Worm (Caenorhabditis elegans) whole organism, L3 larva: ENCODE measurements around the gene tmed-4.
A peak's percentile ranks its signal among the peaks of the same experiment; 100 is the strongest.
"Not testable (repeated sequence)": the region's sequence is repeated elsewhere in the genome, so short reads cannot be mapped to it uniquely, and the experiment has no call there.

Experiments
- R02D3.7 ChIP-seq: fragments of 150-350 bp; optimal IDR thresholded peaks from 2 replicates; lab custom pipeline; 2014; ENCODE audit warnings: missing biosample characterization, missing genetic modification characterization
- ZK546.5 ChIP-seq: sonication (generic microtip); optimal IDR thresholded peaks from 2 replicates; lab custom pipeline; 2017; ENCODE audit warnings: missing biosample characterization, missing genetic modification characterization
- ama-1 ChIP-seq: fragments of 150-350 bp; optimal IDR thresholded peaks from 2 replicates; lab custom pipeline; 2018
- ceh-16 ChIP-seq: sonication (generic microtip); optimal IDR thresholded peaks from 2 replicates; lab custom pipeline; 2017; ENCODE audit warnings: missing biosample characterization, missing genetic modification characterization
- ceh-28 ChIP-seq: fragments of 150-350 bp; optimal IDR thresholded peaks from 2 replicates; lab custom pipeline; 2014; ENCODE audit warnings: missing biosample characterization, missing genetic modification reagents, missing genetic modification characterization
- ceh-82 ChIP-seq: fragments of 150-350 bp; optimal IDR thresholded peaks from 2 replicates; lab custom pipeline; 2014; ENCODE audit warnings: missing biosample characterization, missing genetic modification characterization
- ceh-9 ChIP-seq: sonication (generic microtip); optimal IDR thresholded peaks from 2 replicates; lab custom pipeline; 2018; ENCODE audit warnings: missing biosample characterization, missing genetic modification characterization
- egl-27 ChIP-seq: sonication (generic microtip); optimal IDR thresholded peaks from 4 replicates; lab custom pipeline; 2017; ENCODE audit warnings: missing biosample characterization, missing genetic modification reagents, missing genetic modification characterization
- eor-1 ChIP-seq, 2 experiments: fragments of 150-350 bp; optimal IDR thresholded peaks; 2 replicates each; lab custom pipeline; 2014 to 2018; ENCODE audit warnings: missing biosample characterization in 2 of 2, missing genetic modification characterization in 2 of 2
- fkh-10 ChIP-seq: sonication (generic microtip); optimal IDR thresholded peaks from 2 replicates; lab custom pipeline; 2017; ENCODE audit warnings: missing biosample characterization, missing genetic modification reagents, missing genetic modification characterization
- fkh-2 ChIP-seq: fragments of 150-350 bp; optimal IDR thresholded peaks from 2 replicates; lab custom pipeline; 2014; ENCODE audit warnings: missing biosample characterization, missing genetic modification reagents, missing genetic modification characterization
- fos-1 ChIP-seq: fragments of 150-350 bp; optimal IDR thresholded peaks from 2 replicates; lab custom pipeline; 2014; ENCODE audit warnings: missing biosample characterization, missing genetic modification characterization
- hmg-11 ChIP-seq: sonication (generic microtip); optimal IDR thresholded peaks from 2 replicates; lab custom pipeline; 2016; ENCODE audit warnings: missing genetic modification characterization, missing compliant biosample characterization
- jun-1 ChIP-seq: fragments of 150-350 bp; optimal IDR thresholded peaks from 2 replicates; lab custom pipeline; 2014; ENCODE audit warnings: missing biosample characterization, missing genetic modification reagents, missing genetic modification characterization
- lin-39 ChIP-seq: fragments of 150-350 bp; optimal IDR thresholded peaks from 2 replicates; lab custom pipeline; 2018; ENCODE audit warnings: missing biosample characterization, missing genetic modification reagents, missing genetic modification characterization
- lsy-12 ChIP-seq: sonication (generic microtip); optimal IDR thresholded peaks from 2 replicates; lab custom pipeline; 2016; ENCODE audit warnings: mild to moderate bottlenecking, missing genetic modification characterization, missing compliant biosample characterization
- mml-1 ChIP-seq: fragments of 150-350 bp; sonication (generic microtip); optimal IDR thresholded peaks from 3 replicates; lab custom pipeline; 2014; ENCODE audit warnings: missing biosample characterization, missing genetic modification characterization
- nfya-1 ChIP-seq: sonication (generic microtip); optimal IDR thresholded peaks from 2 replicates; lab custom pipeline; 2017; ENCODE audit warnings: missing genetic modification characterization, mild to moderate bottlenecking, missing compliant biosample characterization, antibody characterized with exemption, moderate library complexity; ENCODE audit not compliant: insufficient read depth
- nhr-12 ChIP-seq: fragments of 150-350 bp; optimal IDR thresholded peaks from 2 replicates; lab custom pipeline; 2014; ENCODE audit warnings: missing biosample characterization, missing genetic modification characterization
- nhr-23 ChIP-seq: fragments of 150-350 bp; optimal IDR thresholded peaks from 2 replicates; lab custom pipeline; 2014; ENCODE audit warnings: missing biosample characterization, missing genetic modification reagents, missing genetic modification characterization
- nhr-237 ChIP-seq: fragments of 150-350 bp; optimal IDR thresholded peaks from 2 replicates; lab custom pipeline; 2014; ENCODE audit warnings: missing biosample characterization, missing genetic modification characterization
- nhr-25 ChIP-seq: sonication (generic microtip); optimal IDR thresholded peaks from 2 replicates; lab custom pipeline; 2017; ENCODE audit warnings: missing biosample characterization, missing genetic modification characterization
- nhr-43 ChIP-seq: sonication (generic microtip); optimal IDR thresholded peaks from 2 replicates; lab custom pipeline; 2016; ENCODE audit warnings: mild to moderate bottlenecking, missing genetic modification characterization, missing compliant biosample characterization; ENCODE audit not compliant: poor library complexity, severe bottlenecking
- nhr-77 ChIP-seq: fragments of 150-350 bp; optimal IDR thresholded peaks from 2 replicates; lab custom pipeline; 2014; ENCODE audit warnings: missing biosample characterization, missing genetic modification characterization
- pha-4 ChIP-seq: fragments of 150-350 bp; optimal IDR thresholded peaks from 2 replicates; lab custom pipeline; 2014; ENCODE audit warnings: missing biosample characterization, missing genetic modification reagents, missing genetic modification characterization
- pqm-1 ChIP-seq: fragments of 150-350 bp; optimal IDR thresholded peaks from 2 replicates; lab custom pipeline; 2017; ENCODE audit warnings: missing biosample characterization, missing genetic modification characterization, inconsistent platforms
- sea-2 ChIP-seq: fragments of 150-350 bp; sonication (generic microtip); optimal IDR thresholded peaks from 4 replicates; lab custom pipeline; 2014; ENCODE audit warnings: missing biosample characterization, missing genetic modification reagents, missing genetic modification characterization
- skn-1 ChIP-seq: fragments of 150-350 bp; optimal IDR thresholded peaks from 2 replicates; lab custom pipeline; 2014; ENCODE audit warnings: missing biosample characterization, missing genetic modification characterization
- snpc-4 ChIP-seq: fragments of 150-350 bp; optimal IDR thresholded peaks from 2 replicates; lab custom pipeline; 2014; ENCODE audit warnings: missing biosample characterization, missing genetic modification characterization
- tbx-2 ChIP-seq: sonication (generic microtip); optimal IDR thresholded peaks from 2 replicates; lab custom pipeline; 2016; ENCODE audit warnings: mild to moderate bottlenecking, missing genetic modification characterization, missing compliant biosample characterization
- unc-39 ChIP-seq: sonication (generic microtip); optimal IDR thresholded peaks from 4 replicates; lab custom pipeline; 2017; ENCODE audit warnings: missing biosample characterization, missing genetic modification characterization
- unc-62 ChIP-seq: fragments of 150-350 bp; sonication (generic microtip); optimal IDR thresholded peaks from 4 replicates; lab custom pipeline; 2014; ENCODE audit warnings: missing biosample characterization, missing genetic modification reagents, missing genetic modification characterization
- ztf-4 ChIP-seq: fragments of 150-350 bp; optimal IDR thresholded peaks from 2 replicates; lab custom pipeline; 2014; ENCODE audit warnings: missing biosample characterization, missing genetic modification characterization

Gene tmed-4

ce11 chrV:19955171-19955570 lies 6.3 kb upstream of the tmed-4 start, which contains the start of gene abhd-3.1:
abhd-3.1 (plus strand) TSS chrV:19955488.
- TF ChIP-seq lsy-12 (tag; lab: Kevin White, UChicago) (no peak), jun-1 (tag; lab: Kevin White, UChicago) (no peak), hmg-11 (tag; lab: Kevin White, UChicago) (peak; percentile 23), pha-4 (tag; lab: Kevin White, UChicago) (peak; percentile 4), nhr-12 (tag; lab: Kevin White, UChicago) (no peak)
- TF ChIP-seq, all 47 proteins: peak for 2

DNA sequence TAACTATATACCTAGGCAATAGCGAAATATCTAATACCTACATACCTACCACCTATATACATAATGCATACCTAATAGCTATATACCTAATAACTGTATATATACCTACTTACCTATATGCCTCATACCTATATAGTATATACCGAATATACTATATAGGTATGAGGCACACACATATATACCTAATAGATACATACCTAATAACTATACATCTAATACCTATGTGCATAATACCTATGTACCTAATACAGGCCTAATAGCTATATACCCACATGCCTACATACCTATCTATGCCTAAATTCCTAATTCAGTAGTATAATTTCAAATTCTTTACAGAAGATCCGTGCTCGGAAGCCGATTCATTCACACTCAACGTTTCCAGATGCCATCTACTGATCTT lies 5.6 kb upstream of the tmed-4 start:
- TF ChIP-seq ceh-28 (no peak), nhr-25 (tag; lab: Kevin White, UChicago) (no peak), mml-1 (no peak), lin-39 (tag; lab: Kevin White, UChicago) (no peak), pqm-1 (tag; lab: Kevin White, UChicago) (no peak), ceh-16 (tag; lab: Kevin White, UChicago) (no peak)

- not testable (repeated sequence) for TF ChIP-seq sea-2 (GFP tag; lab: Kevin White, UChicago); nhr-43 (tag; lab: Kevin White, UChicago); fkh-10 (GFP tag; lab: Kevin White, UChicago)
Observed at ce11 chrV:19949721-19950120, 828 bp upstream of the tmed-4 start, which contains the start of gene Y60A3A.8. Y60A3A.8 (plus strand) TSS chrV:19949978.

DNA sequence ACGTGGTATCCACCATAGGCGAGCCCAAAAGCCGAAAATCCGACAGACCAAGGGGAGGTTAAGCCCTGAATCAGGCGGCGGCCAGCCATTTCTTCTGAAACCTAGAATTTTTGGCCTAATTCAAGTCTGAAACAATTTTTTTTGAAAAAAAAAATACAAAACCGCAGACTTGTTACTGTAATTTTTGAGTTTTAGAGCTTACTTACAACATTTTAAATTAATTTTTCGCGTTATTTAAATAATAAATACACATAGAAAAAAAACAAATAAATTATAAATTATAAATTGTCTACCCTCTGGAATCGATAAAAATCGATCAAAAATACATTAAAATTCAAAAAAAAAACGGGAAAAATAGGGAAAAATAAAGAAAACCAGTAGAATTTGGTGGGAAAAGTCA lies 2.4 kb downstream of the tmed-4 start, which contains the start of gene dhs-24:
Gene dhs-24, minus strand, starts transcription at position 101 of the 400 bp plus-strand sequence.
- TF ChIP-seq sea-2 (GFP tag; lab: Kevin White, UChicago) (no peak), pha-4 (tag; lab: Kevin White, UChicago) (no peak), ama-1 (lab: Kevin White, UChicago) (no peak), ceh-28 (no peak), nhr-23 (tag; lab: Kevin White, UChicago) (no peak), jun-1 (tag; lab: Kevin White, UChicago) (no peak), nhr-237 (tag; lab: Kevin White, UChicago) (no peak), eor-1 (tag; optimal IDR thresholded peaks at IDR 0.05; lab: Kevin White, UChicago) (no peak), fkh-2 (tag; lab: Kevin White, UChicago) (no peak), R02D3.7 (tag; lab: Kevin White, UChicago) (no peak), ZK546.5 (no peak)

DNA sequence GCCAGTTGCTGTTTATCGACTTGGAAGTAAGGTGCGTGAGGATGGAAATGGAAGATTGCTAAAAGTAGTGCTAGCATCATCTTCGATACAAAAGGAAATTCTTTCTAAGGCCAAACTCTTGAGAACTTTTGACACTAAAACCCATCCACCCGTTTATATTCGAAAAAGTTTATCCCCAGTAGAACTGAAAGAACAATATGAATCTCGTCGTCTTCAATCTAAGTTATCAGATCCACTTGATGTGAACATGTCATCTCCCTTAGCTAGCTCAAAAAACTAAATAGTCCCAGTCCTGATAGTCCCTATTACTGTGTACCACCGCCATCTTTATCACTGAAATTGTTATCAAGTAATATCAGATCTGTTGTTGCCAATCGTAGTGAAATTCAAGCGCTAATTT lies 11.9 kb downstream of the tmed-4 start:
- TF ChIP-seq nhr-23 (tag; lab: Kevin White, UChicago) = no peak

- TF ChIP-seq lin-39 (tag; lab: Kevin White, UChicago) = no peak
- TF ChIP-seq skn-1 (tag; lab: Kevin White, UChicago) = no peak
- TF ChIP-seq ceh-82 = no peak
- no peak for TF ChIP-seq ceh-9 (tag; lab: Kevin White, UChicago)
- no peak for TF ChIP-seq egl-27 (tag; lab: Kevin White, UChicago)
- TF ChIP-seq ceh-28 = no peak
- no peak for TF ChIP-seq unc-39 (tag; lab: Kevin White, UChicago)
- TF ChIP-seq ztf-4 (tag; lab: Kevin White, UChicago) = no peak
- TF ChIP-seq snpc-4 (tag; lab: Kevin White, UChicago) = no peak
- TF ChIP-seq tbx-2 = no peak
- no peak for TF ChIP-seq nfya-1 (tag; lab: Kevin White, UChicago)
- no peak for TF ChIP-seq ama-1 (lab: Kevin White, UChicago)
- no peak for TF ChIP-seq unc-62 (GFP tag; lab: Kevin White, UChicago)
- TF ChIP-seq fos-1 (tag; lab: Kevin White, UChicago) = no peak
- TF ChIP-seq fkh-10 (GFP tag; lab: Kevin White, UChicago) = no peak
- TF ChIP-seq mml-1 = no peak
- TF ChIP-seq nhr-77 (tag; lab: Kevin White, UChicago) = no peak
Observed at ce11 chrV:19934223-19934622, 14.7 kb downstream of the tmed-4 start, which contains the start of gene algn-7. algn-7 (minus strand) TSS chrV:19934323.
